Worm (Caenorhabditis elegans) whole organism, midembryonic: ENCODE data around the gene F31B9.7.

ENCODE experiments used
- cog-1 ChIP-seq: sonication (generic microtip); optimal IDR thresholded peaks from 2 replicates; lab custom pipeline; 2016; ENCODE audit warnings: missing genetic modification characterization, missing compliant biosample characterization
- flt-1 ChIP-seq: fragments of 200-800 bp; sonication (Bioruptor generic); IDR thresholded peaks from 2 replicates; pipeline ENCODE4 v1.3.6; 2022; ENCODE audit warnings: missing genetic modification characterization, missing compliant biosample characterization
- klf-2 ChIP-seq: fragments of 200-800 bp; sonication (Bioruptor generic); conservative IDR thresholded peaks from 2 replicates; pipeline ENCODE4 v1.3.6; 2022; ENCODE audit warnings: missing genetic modification reagents, missing genetic modification characterization, missing compliant biosample characterization
- med-1 ChIP-seq: sonication (generic microtip); optimal IDR thresholded peaks from 2 replicates; lab custom pipeline; 2017; ENCODE audit warnings: missing genetic modification characterization, mild to moderate bottlenecking, missing compliant biosample characterization, antibody characterized with exemption, missing genetic modification reagents; ENCODE audit not compliant: insufficient read depth
- ref-1 ChIP-seq: fragments of 200-800 bp; sonication (Bioruptor generic); conservative IDR thresholded peaks from 2 replicates; pipeline ENCODE4 v1.3.6; 2022; ENCODE audit warnings: missing genetic modification reagents, missing genetic modification characterization, missing compliant biosample characterization
- ztf-23 ChIP-seq: fragments of 200-800 bp; sonication (Bioruptor generic); IDR thresholded peaks from 2 replicates; pipeline ENCODE4 v1.3.6; 2022; ENCODE audit warnings: missing genetic modification reagents, missing genetic modification characterization, missing compliant biosample characterization

ce11 chrX:15887495-15887894 is 32.0 kb upstream of the F31B9.7 start, which contains the start of gene F53H4.3:
- TF ChIP-seq flt-1 (GFP tag; lab: Robert Waterston, UW), result no peak
- no peak for TF ChIP-seq cog-1
- TF ChIP-seq ref-1 (GFP tag; lab: Robert Waterston, UW), result no peak
- TF ChIP-seq ztf-23 (GFP tag; lab: Robert Waterston, UW), result no peak
- no peak for TF ChIP-seq med-1 (GFP tag; lab: Kevin White, UChicago)
- TF ChIP-seq klf-2, result no peak
